Worm (Caenorhabditis elegans) whole organism, L3 larva: ENCODE data around the gene sdz-37.

Experiments used
- elt-1 ChIP-seq: fragments of 150-350 bp; optimal IDR thresholded peaks from 2 replicates; lab custom pipeline; 2014; ENCODE audit warnings: missing biosample characterization, missing genetic modification characterization
- elt-3 ChIP-seq, 3 experiments: fragments of 150-350 bp in 1 of 3; sonication (generic microtip) in 2 of 3; optimal IDR thresholded peaks; 2 replicates in 2 of 3; 4 replicates in 1 of 3; lab custom pipeline; 2014 to 2017; ENCODE audit warnings: missing biosample characterization in 3 of 3, missing genetic modification characterization in 3 of 3
- lin-39 ChIP-seq: fragments of 150-350 bp; optimal IDR thresholded peaks from 2 replicates; lab custom pipeline; 2018; ENCODE audit warnings: missing biosample characterization, missing genetic modification reagents, missing genetic modification characterization
- mdl-1 ChIP-seq: fragments of 150-350 bp; optimal IDR thresholded peaks from 2 replicates; lab custom pipeline; 2014; ENCODE audit warnings: missing biosample characterization, missing genetic modification characterization
- nhr-11 ChIP-seq: fragments of 150-350 bp; optimal IDR thresholded peaks from 2 replicates; lab custom pipeline; 2014; ENCODE audit warnings: missing biosample characterization, missing genetic modification characterization
- nhr-67 ChIP-seq: fragments of 150-350 bp; optimal IDR thresholded peaks from 2 replicates; lab custom pipeline; 2014; ENCODE audit warnings: missing biosample characterization, missing genetic modification characterization
- ztf-11 ChIP-seq: fragments of 150-350 bp; optimal IDR thresholded peaks from 2 replicates; lab custom pipeline; 2014; ENCODE audit warnings: missing biosample characterization, missing genetic modification characterization

DNA sequence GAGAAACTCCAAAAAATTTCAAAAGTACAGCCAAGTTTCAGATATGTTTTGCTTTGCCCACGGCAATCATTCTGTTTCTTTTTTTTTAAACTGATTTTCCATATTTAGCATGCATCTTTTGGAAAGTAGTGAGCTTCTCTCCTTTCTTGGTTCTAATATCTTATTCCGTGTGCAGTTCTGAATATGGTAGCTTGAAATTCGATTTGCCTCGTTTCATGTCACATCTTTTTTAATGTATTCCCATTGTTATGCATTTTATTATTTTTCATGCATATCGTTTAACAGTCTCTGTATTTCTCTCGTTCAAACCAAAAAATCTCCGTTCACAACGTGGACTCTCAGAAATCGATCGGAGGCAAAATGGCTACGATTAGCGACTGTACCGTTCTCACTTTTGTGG, 29.8 kb downstream of the sdz-37 start, which contains the start of gene ZK666.14:
- no peak for TF ChIP-seq ztf-11
- no peak for TF ChIP-seq nhr-11 (tag; lab: Kevin White, UChicago)
- TF ChIP-seq mdl-1 (tag; lab: Kevin White, UChicago), result no peak
- TF ChIP-seq lin-39 (tag; lab: Kevin White, UChicago), result no peak
- no peak for TF ChIP-seq elt-3 (tag; optimal IDR thresholded peaks at IDR 0.05; lab: Kevin White, UChicago)
- TF ChIP-seq nhr-67 (tag; lab: Kevin White, UChicago), result no peak
- TF ChIP-seq elt-1 (tag; lab: Kevin White, UChicago), result no peak
